Fruit fly (Drosophila melanogaster): ENCODE results near the gene CG13282.

Gene CG13282

DNA sequence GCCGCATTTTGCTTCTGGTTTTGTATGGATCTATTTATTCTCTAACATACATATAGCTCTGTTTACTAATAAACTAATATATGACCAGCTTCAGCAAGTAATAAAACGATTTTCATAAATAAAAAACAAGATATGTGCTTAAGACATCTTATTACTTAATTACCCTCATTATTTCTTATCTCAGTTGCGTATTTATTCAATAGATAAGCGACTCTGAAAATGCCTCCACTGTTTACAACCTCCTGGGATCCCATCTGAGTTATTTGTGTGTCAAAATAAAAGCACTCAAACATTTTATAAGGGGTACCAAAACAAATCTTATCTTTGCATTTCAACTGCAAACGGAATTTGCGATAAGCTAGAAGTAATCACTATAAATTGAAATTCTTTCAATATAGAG lies 14.6 kb downstream of the CG13282 start (continued):
- no peak for TF ChIP-seq fd64A (GFP tag; optimal IDR thresholded peaks at IDR 0.05)
- no peak for TF ChIP-seq CkIIα-i1 (GFP tag; IDR thresholded peaks at IDR 0.05)
- TF ChIP-seq usp (GFP tag; optimal IDR thresholded peaks at IDR 0.05), result no peak
- no peak for TF ChIP-seq ro (GFP tag; IDR thresholded peaks at IDR 0.05)
- no peak for TF ChIP-seq hth (optimal IDR thresholded peaks at IDR 0.05)
- TF ChIP-seq insv (GFP tag; optimal IDR thresholded peaks at IDR 0.05), result no peak
- TF ChIP-seq pita (GFP tag; optimal IDR thresholded peaks at IDR 0.05), result no peak
- no peak for TF ChIP-seq NK7.1 (GFP tag; optimal IDR thresholded peaks at IDR 0.05)
- TF ChIP-seq CG6254 (GFP tag; optimal IDR thresholded peaks at IDR 0.05), result no peak
- no peak for TF ChIP-seq sr (GFP tag; IDR thresholded peaks at IDR 0.05)
- no peak for TF ChIP-seq pum (GFP tag; optimal IDR thresholded peaks at IDR 0.05)
- TF ChIP-seq chm (GFP tag; IDR thresholded peaks at IDR 0.05), result no peak
- TF ChIP-seq gfzf (GFP tag; optimal IDR thresholded peaks at IDR 0.05), result no peak
- TF ChIP-seq Bgb (GFP tag; IDR thresholded peaks at IDR 0.05; ENCODE audit: partially characterized antibody), result no peak
- TF ChIP-seq GATAe (GFP tag; conservative IDR thresholded peaks at IDR 0.05), result peak; percentile 59
- TF ChIP-seq CG14050 (GFP tag; IDR thresholded peaks at IDR 0.05), result no peak
- TF ChIP-seq toy (GFP tag; IDR thresholded peaks at IDR 0.05), result no peak
- no peak for TF ChIP-seq CG16779 (GFP tag; IDR thresholded peaks at IDR 0.05)
- no peak for TF ChIP-seq CG17829 (tag; optimal IDR thresholded peaks at IDR 0.05)
- no peak for TF ChIP-seq CG12744 (GFP tag; optimal IDR thresholded peaks at IDR 0.05)
- no peak for TF ChIP-seq danr (GFP tag; IDR thresholded peaks at IDR 0.05)
- no peak for TF ChIP-seq dimm (GFP tag; IDR thresholded peaks at IDR 0.05)
- no peak for TF ChIP-seq zen (tag; optimal IDR thresholded peaks at IDR 0.05)
- no peak for TF ChIP-seq gt (GFP tag; IDR thresholded peaks at IDR 0.05)
- TF ChIP-seq CG12155 (GFP tag; optimal IDR thresholded peaks at IDR 0.05), result no peak
- TF ChIP-seq pan (optimal IDR thresholded peaks at IDR 0.05), result no peak
- TF ChIP-seq pan (GFP tag; optimal IDR thresholded peaks at IDR 0.05 in 1 of 2, IDR thresholded peaks at IDR 0.05 in 1 of 2), result no peak
- TF ChIP-seq Lpt (GFP tag; optimal IDR thresholded peaks at IDR 0.05), result no peak
- TF ChIP-seq Dip2 (GFP tag; IDR thresholded peaks at IDR 0.05), result no peak
- no peak for TF ChIP-seq CG15073 (GFP tag; optimal IDR thresholded peaks at IDR 0.05)
- TF ChIP-seq CG12942 (GFP tag; optimal IDR thresholded peaks at IDR 0.05), result no peak
- TF ChIP-seq sc (optimal IDR thresholded peaks at IDR 0.05), result no peak
- TF ChIP-seq sc (GFP tag; optimal IDR thresholded peaks at IDR 0.05), result no peak
- TF ChIP-seq salm (tag; optimal IDR thresholded peaks at IDR 0.05), result peak; percentile 55
- no peak for TF ChIP-seq unc-4 (GFP tag; IDR thresholded peaks at IDR 0.05; ENCODE audit: partially characterized antibody)
- TF ChIP-seq Xrp1 (GFP tag; IDR thresholded peaks at IDR 0.05), result no peak
- TF ChIP-seq Atf-2 (GFP tag; optimal IDR thresholded peaks at IDR 0.05), result no peak
- peak; percentile 36 for TF ChIP-seq Nf-YB (GFP tag; optimal IDR thresholded peaks at IDR 0.05)
- TF ChIP-seq kay (GFP tag; optimal IDR thresholded peaks at IDR 0.05), result no peak
- no peak for TF ChIP-seq CG15011 (GFP tag; optimal IDR thresholded peaks at IDR 0.05)
- no peak for TF ChIP-seq Bteb2 (GFP tag; optimal IDR thresholded peaks at IDR 0.05)
- TF ChIP-seq CG18619 (GFP tag; optimal IDR thresholded peaks at IDR 0.05), result no peak
- no peak for TF ChIP-seq CG10462 (GFP tag; optimal IDR thresholded peaks at IDR 0.05)
- TF ChIP-seq hbn (GFP tag; IDR thresholded peaks at IDR 0.05; ENCODE audit: partially characterized antibody), result no peak
- no peak for TF ChIP-seq CG4617 (GFP tag; optimal IDR thresholded peaks at IDR 0.05; ENCODE audit: borderline replicate concordance)
- TF ChIP-seq CG34224 (GFP tag; IDR thresholded peaks at IDR 0.05; ENCODE audit: partially characterized antibody), result no peak
- no peak for TF ChIP-seq CG31365 (tag; optimal IDR thresholded peaks at IDR 0.05)
- no peak for TF ChIP-seq amos (GFP tag; IDR thresholded peaks at IDR 0.05; ENCODE audit: partially characterized antibody)
- TF ChIP-seq Fer1 (GFP tag; optimal IDR thresholded peaks at IDR 0.05), result peak; percentile 54
- no peak for TF ChIP-seq ken (GFP tag; IDR thresholded peaks at IDR 0.05)
- no peak for TF ChIP-seq gcm2 (GFP tag; optimal IDR thresholded peaks at IDR 0.05)
- no peak for TF ChIP-seq CG18011 (GFP tag; optimal IDR thresholded peaks at IDR 0.05)
- TF ChIP-seq CG32532 (GFP tag; IDR thresholded peaks at IDR 0.05), result no peak
- no peak for TF ChIP-seq CG18262 (tag; optimal IDR thresholded peaks at IDR 0.05)
